Fruit fly (Drosophila melanogaster): Measurements from ENCODE around the gene Obp93a.

Gene Obp93a

dm6 chr3R:21116057-21116456 lies 13.5 kb downstream of the Obp93a start, which contains the start of gene ppan:
Gene ppan, plus strand, starts transcription at chr3R:21116254.
- TF ChIP-seq h (optimal IDR thresholded peaks at IDR 0.05) (no peak), Sin3A (optimal IDR thresholded peaks at IDR 0.05) (no peak), ttk (optimal IDR thresholded peaks at IDR 0.05) (no peak), insv (optimal IDR thresholded peaks at IDR 0.05) (no peak), Myc (optimal IDR thresholded peaks at IDR 0.05) (no peak), psq (optimal IDR thresholded peaks at IDR 0.05) (no peak)

- TF ChIP-seq Sin3A (optimal IDR thresholded peaks at IDR 0.05) = no peak
- TF ChIP-seq Myc (optimal IDR thresholded peaks at IDR 0.05) = no peak
- no peak for TF ChIP-seq ttk (optimal IDR thresholded peaks at IDR 0.05)
- no peak for TF ChIP-seq insv (optimal IDR thresholded peaks at IDR 0.05)
- TF ChIP-seq h (optimal IDR thresholded peaks at IDR 0.05) = no peak
- no peak for TF ChIP-seq psq (optimal IDR thresholded peaks at IDR 0.05)
Observed at dm6 chr3R:21112742-21113465, 16.6 kb downstream of the Obp93a start.

dm6 chr3R:21111964-21112740 lies 17.4 kb downstream of the Obp93a start:
- no peak for TF ChIP-seq Myc (optimal IDR thresholded peaks at IDR 0.05)
- no peak for TF ChIP-seq insv (optimal IDR thresholded peaks at IDR 0.05)
- TF ChIP-seq ttk (optimal IDR thresholded peaks at IDR 0.05) = no peak
- no peak for TF ChIP-seq Sin3A (optimal IDR thresholded peaks at IDR 0.05)
- TF ChIP-seq h (optimal IDR thresholded peaks at IDR 0.05) = no peak
- no peak for TF ChIP-seq psq (optimal IDR thresholded peaks at IDR 0.05)

dm6 chr3R:21111046-21111480 lies 18.5 kb downstream of the Obp93a start, which contains the start of gene Rab11:
Gene Rab11, plus strand, starts transcription at chr3R:21111408.
- TF ChIP-seq h (optimal IDR thresholded peaks at IDR 0.05) (no peak), Sin3A (optimal IDR thresholded peaks at IDR 0.05) (no peak), insv (optimal IDR thresholded peaks at IDR 0.05) (no peak), ttk (optimal IDR thresholded peaks at IDR 0.05) (no peak), Myc (optimal IDR thresholded peaks at IDR 0.05) (no peak), psq (optimal IDR thresholded peaks at IDR 0.05) (no peak)

dm6 chr3R:21109712-21110111 lies 19.8 kb downstream of the Obp93a start:
- no peak for TF ChIP-seq h (optimal IDR thresholded peaks at IDR 0.05)
- no peak for TF ChIP-seq Myc (optimal IDR thresholded peaks at IDR 0.05)
- TF ChIP-seq Sin3A (optimal IDR thresholded peaks at IDR 0.05) = no peak
- TF ChIP-seq insv (optimal IDR thresholded peaks at IDR 0.05) = no peak
- TF ChIP-seq psq (optimal IDR thresholded peaks at IDR 0.05) = no peak
- TF ChIP-seq ttk (optimal IDR thresholded peaks at IDR 0.05) = no peak

dm6 chr3R:21107907-21108591 lies 21.5 kb downstream of the Obp93a start, which contains the start of the genes Sec15 and rtet:
Gene Sec15, minus strand, starts transcription at chr3R:21107972.
Gene rtet, plus strand, starts transcription at chr3R:21108446.
- TF ChIP-seq Myc (optimal IDR thresholded peaks at IDR 0.05) (no peak), psq (optimal IDR thresholded peaks at IDR 0.05) (peak; percentile 74), Sin3A (optimal IDR thresholded peaks at IDR 0.05) (no peak), insv (optimal IDR thresholded peaks at IDR 0.05) (no peak), ttk (optimal IDR thresholded peaks at IDR 0.05) (no peak)

dm6 chr3R:21102477-21102876 lies 27.0 kb downstream of the Obp93a start:
- no peak for TF ChIP-seq Myc (optimal IDR thresholded peaks at IDR 0.05)
- no peak for TF ChIP-seq Sin3A (optimal IDR thresholded peaks at IDR 0.05)
- no peak for TF ChIP-seq insv (optimal IDR thresholded peaks at IDR 0.05)
- TF ChIP-seq psq (optimal IDR thresholded peaks at IDR 0.05) = no peak

- TF ChIP-seq insv (optimal IDR thresholded peaks at IDR 0.05) = no peak
- TF ChIP-seq Sin3A (optimal IDR thresholded peaks at IDR 0.05) = peak; percentile 87
- TF ChIP-seq Myc (optimal IDR thresholded peaks at IDR 0.05) = no peak
- no peak for TF ChIP-seq psq (optimal IDR thresholded peaks at IDR 0.05)
- no peak for TF ChIP-seq h (optimal IDR thresholded peaks at IDR 0.05)
- no peak for TF ChIP-seq ttk (optimal IDR thresholded peaks at IDR 0.05)
Observed at dm6 chr3R:21101453-21102214, 27.9 kb downstream of the Obp93a start, which contains the start of the genes CG7044 and Tbc1d22. Gene CG7044, minus strand, starts transcription at chr3R:21101718. Gene Tbc1d22, plus strand, starts transcription at chr3R:21102199.

dm6 chr3R:21097631-21098117 lies 31.8 kb downstream of the Obp93a start, which contains the start of gene RhoGAP93B:
Gene RhoGAP93B, minus strand, starts transcription at chr3R:21097827.
- no peak for TF ChIP-seq h (optimal IDR thresholded peaks at IDR 0.05)
- TF ChIP-seq Sin3A (optimal IDR thresholded peaks at IDR 0.05) = no peak
- TF ChIP-seq psq (optimal IDR thresholded peaks at IDR 0.05) = no peak
- no peak for TF ChIP-seq ttk (optimal IDR thresholded peaks at IDR 0.05)
- no peak for TF ChIP-seq Myc (optimal IDR thresholded peaks at IDR 0.05)
- TF ChIP-seq insv (optimal IDR thresholded peaks at IDR 0.05) = no peak

- TF ChIP-seq Myc (optimal IDR thresholded peaks at IDR 0.05) (no peak), h (optimal IDR thresholded peaks at IDR 0.05) (no peak), insv (optimal IDR thresholded peaks at IDR 0.05) (no peak), psq (optimal IDR thresholded peaks at IDR 0.05) (no peak), Sin3A (optimal IDR thresholded peaks at IDR 0.05) (no peak), ttk (optimal IDR thresholded peaks at IDR 0.05) (no peak)
Observed at dm6 chr3R:21097160-21097559, 32.4 kb downstream of the Obp93a start.
